Fruit fly (Drosophila melanogaster): ENCODE measurements around the gene CG12091.

The CG12091 gene

DNA sequence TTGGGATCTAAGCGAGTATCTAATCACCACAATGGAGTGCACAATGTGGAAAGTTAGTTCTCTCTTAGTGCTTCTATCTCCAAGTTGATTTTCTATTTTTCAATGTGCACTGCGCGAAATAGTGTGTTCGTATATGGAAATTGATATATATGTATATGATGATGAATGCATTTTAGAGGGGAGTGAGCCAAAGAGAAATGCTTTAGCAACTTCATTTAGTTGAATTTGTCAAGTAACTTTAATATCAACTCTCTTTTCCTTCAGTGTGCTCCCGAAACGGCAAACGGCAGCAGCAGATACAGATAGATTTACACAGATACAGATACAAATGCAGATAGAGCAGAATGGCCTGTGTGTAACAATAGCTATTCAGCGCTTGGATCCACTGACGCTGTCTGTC is 47.4 kb upstream of the CG12091 start (continued):
- TF ChIP-seq Elba2 (GFP tag; optimal IDR thresholded peaks at IDR 0.05) (no peak), psq (GFP tag; optimal IDR thresholded peaks at IDR 0.05) (peak; percentile 22), Optix (GFP tag; IDR thresholded peaks at IDR 0.05) (peak; percentile 65; the same call in 2 of the 3 replicates), NC2β (GFP tag; optimal IDR thresholded peaks at IDR 0.05) (peak; percentile 64), CG32772 (GFP tag; IDR thresholded peaks at IDR 0.05) (peak; percentile 65), CG11695 (GFP tag; IDR thresholded peaks at IDR 0.05) (peak; percentile 56; the same call in 1 of the 3 replicates), CrebB (tag; optimal IDR thresholded peaks at IDR 0.05) (peak; percentile 12), bcd (GFP tag; optimal IDR thresholded peaks at IDR 0.05) (peak; percentile 58), Jarid2 (GFP tag; optimal IDR thresholded peaks at IDR 0.05) (no peak), ftz-f1 (GFP tag; optimal IDR thresholded peaks at IDR 0.05) (no peak), NFAT (GFP tag; IDR thresholded peaks at IDR 0.05) (no peak), CG10565 (GFP tag; optimal IDR thresholded peaks at IDR 0.05) (no peak), zen2 (GFP tag; IDR thresholded peaks at IDR 0.05; ENCODE audit: partially characterized antibody) (no peak), CG4854 (GFP tag; optimal IDR thresholded peaks at IDR 0.05) (no peak), Hey (tag; optimal IDR thresholded peaks at IDR 0.05) (no peak), nau (GFP tag; optimal IDR thresholded peaks at IDR 0.05) (no peak), Gug (GFP tag; IDR thresholded peaks at IDR 0.05) (peak; percentile 44; the same call in 2 of the 4 replicates), exex (tag; optimal IDR thresholded peaks at IDR 0.05) (no peak), sisA (GFP tag; IDR thresholded peaks at IDR 0.05) (peak; percentile 30; the same call in 1 of the 2 replicates), CG7556 (GFP tag; optimal IDR thresholded peaks at IDR 0.05) (peak; percentile 33), BtbVII (GFP tag; optimal IDR thresholded peaks at IDR 0.05) (no peak), CG7786 (GFP tag; optimal IDR thresholded peaks at IDR 0.05) (peak; percentile 26), CG11504 (tag; optimal IDR thresholded peaks at IDR 0.05) (no peak), ATbp (GFP tag; optimal IDR thresholded peaks at IDR 0.05) (peak; percentile 55), gsb-n (tag; optimal IDR thresholded peaks at IDR 0.05) (peak; percentile 46), trh (GFP tag; optimal IDR thresholded peaks at IDR 0.05) (peak; percentile 26), CG33213 (GFP tag; optimal IDR thresholded peaks at IDR 0.05) (no peak), CG11456 (GFP tag; IDR thresholded peaks at IDR 0.05) (0 out of 3 replicates have a peak, but pooled peaks have one; percentile 48), PHDP (tag; optimal IDR thresholded peaks at IDR 0.05) (peak; percentile 62), Meics (GFP tag; optimal IDR thresholded peaks at IDR 0.05) (no peak), lov (optimal IDR thresholded peaks at IDR 0.05) (no peak), lov (GFP tag; IDR thresholded peaks at IDR 0.05) (0 out of 3 replicates have a peak, but pooled peaks have one; percentile 69), CG12236 (GFP tag; optimal IDR thresholded peaks at IDR 0.05) (peak; percentile 60), CG16863 (GFP tag; optimal IDR thresholded peaks at IDR 0.05) (peak; percentile 56), h (optimal IDR thresholded peaks at IDR 0.05) (no peak), sob (GFP tag; IDR thresholded peaks at IDR 0.05) (peak; percentile 55; the same call in 1 of the 2 replicates), ato (GFP tag; IDR thresholded peaks at IDR 0.05; ENCODE audit: partially characterized antibody) (no peak), Max (GFP tag; optimal IDR thresholded peaks at IDR 0.05) (no peak), pnt (GFP tag; optimal IDR thresholded peaks at IDR 0.05) (peak; percentile 29), chinmo (GFP tag; IDR thresholded peaks at IDR 0.05; ENCODE audit: partially characterized antibody) (no peak), CG11723 (GFP tag; optimal IDR thresholded peaks at IDR 0.05) (peak; percentile 48), Hr39 (optimal IDR thresholded peaks at IDR 0.05) (no peak), croc (GFP tag; conservative IDR thresholded peaks at IDR 0.05) (peak; percentile 55; the same call in 2 of the 3 replicates), CG18619 (GFP tag; optimal IDR thresholded peaks at IDR 0.05) (peak; percentile 38), zf30C (GFP tag; optimal IDR thresholded peaks at IDR 0.05) (peak; percentile 22), Xrp1 (GFP tag; IDR thresholded peaks at IDR 0.05) (peak; percentile 86), z (GFP tag; IDR thresholded peaks at IDR 0.05) (0 out of 3 replicates have a peak, but pooled peaks have one; percentile 19), Rx (GFP tag; IDR thresholded peaks at IDR 0.05) (peak; percentile 59), CG15479 (GFP tag; optimal IDR thresholded peaks at IDR 0.05) (no peak), CG13624 (GFP tag; optimal IDR thresholded peaks at IDR 0.05) (peak; percentile 55), Dref (GFP tag; IDR thresholded peaks at IDR 0.05) (no peak), GATAe (GFP tag; conservative IDR thresholded peaks at IDR 0.05) (0 out of 2 replicates have a peak, but pooled peaks have one; percentile 30)
